Worm (Caenorhabditis elegans): Measurements from ENCODE around the gene C31B8.9.

DNA sequence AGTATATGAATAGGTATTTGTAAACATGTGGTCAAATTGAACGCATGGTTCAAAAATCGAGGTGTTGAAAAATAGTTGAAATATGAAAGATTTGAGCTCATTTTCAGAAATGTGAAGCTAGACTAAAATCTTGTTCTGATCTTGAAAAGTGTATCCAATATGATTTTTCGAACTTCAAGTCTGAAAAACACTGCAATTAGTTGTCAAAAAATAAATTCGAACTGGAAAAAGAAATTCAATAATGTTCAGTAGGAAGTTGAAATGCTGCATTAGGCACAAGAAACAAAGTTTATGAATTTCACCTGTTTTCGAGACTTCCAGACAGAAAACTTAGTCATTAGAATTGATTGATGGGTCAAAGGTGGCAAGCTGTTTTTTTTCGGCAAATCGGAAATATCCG lies 51.3 kb downstream of the C31B8.9 start, which contains the start of gene srh-270:
- TF ChIP-seq zag-1 (tag; optimal IDR thresholded peaks at IDR 0.05) (no peak), nhr-237 (tag; optimal IDR thresholded peaks at IDR 0.05) (no peak), ceh-9 (tag; optimal IDR thresholded peaks at IDR 0.05) (no peak), lin-15B (tag; optimal IDR thresholded peaks at IDR 0.05) (no peak), nhr-76 (tag; optimal IDR thresholded peaks at IDR 0.05) (no peak), aly-2 (tag; optimal IDR thresholded peaks at IDR 0.05) (no peak), nhr-28 (tag; optimal IDR thresholded peaks at IDR 0.05) (no peak), elt-1 (tag; optimal IDR thresholded peaks at IDR 0.05) (no peak), ztf-4 (tag; optimal IDR thresholded peaks at IDR 0.05) (no peak), snpc-4 (tag; optimal IDR thresholded peaks at IDR 0.05) (no peak), ztf-11 (tag; optimal IDR thresholded peaks at IDR 0.05) (no peak)

Measured in whole organism, L3 larva.